Fruit fly (Drosophila melanogaster) whole organism, embryonic: ENCODE results near the gene tub.

Experiments used
- Adf1 ChIP-seq: fragments of 200-800 bp; sonication (Bioruptor generic); IDR thresholded peaks from 2 replicates; pipeline ENCODE4 v1.3.6; 2022; ENCODE audit warnings: missing biosample characterization, missing genetic modification characterization
- Asciz ChIP-seq: fragments of 200-800 bp; sonication (Bioruptor generic); optimal IDR thresholded peaks from 2 replicates; lab custom pipeline; 2017; ENCODE audit warnings: missing biosample characterization, mild to moderate bottlenecking, missing genetic modification characterization, missing genetic modification reagents
- Atf6 ChIP-seq: fragments of 200-800 bp; sonication (Bioruptor generic); IDR thresholded peaks from 2 replicates; pipeline ENCODE4 v1.3.6; 2022; ENCODE audit warnings: missing biosample characterization, missing genetic modification characterization
- B-H2 ChIP-seq: fragments of 200-800 bp; sonication (Bioruptor generic); optimal IDR thresholded peaks from 2 replicates; lab custom pipeline; 2018; ENCODE audit warnings: missing biosample characterization, mild to moderate bottlenecking, missing genetic modification characterization
- Bdp1 ChIP-seq: fragments of 200-800 bp; sonication (Bioruptor generic); optimal IDR thresholded peaks from 3 replicates; lab custom pipeline; 2016; ENCODE audit warnings: missing biosample characterization, missing genetic modification characterization
- CG11247 ChIP-seq: fragments of 200-800 bp; sonication (Bioruptor generic); IDR thresholded peaks from 2 replicates; pipeline ENCODE4 v1.3.6; 2022; ENCODE audit warnings: missing biosample characterization, missing genetic modification characterization
- CG11456 ChIP-seq: fragments of 200-800 bp; sonication (Bioruptor generic); IDR thresholded peaks from 3 replicates; pipeline ENCODE4 v1.3.6; 2022; ENCODE audit warnings: missing biosample characterization, missing genetic modification characterization
- CG11560 ChIP-seq: fragments of 200-800 bp; sonication (Bioruptor generic); IDR thresholded peaks from 3 replicates; pipeline ENCODE4 v1.3.6; 2022; ENCODE audit warnings: missing biosample characterization, missing genetic modification characterization
- CG13894 ChIP-seq: fragments of 200-800 bp; sonication (Bioruptor generic); optimal IDR thresholded peaks from 3 replicates; lab custom pipeline; 2018; ENCODE audit warnings: missing biosample characterization, mild to moderate bottlenecking, missing genetic modification characterization, moderate library complexity
- CG14014 ChIP-seq: fragments of 200-800 bp; sonication (Bioruptor generic); IDR thresholded peaks from 2 replicates; pipeline ENCODE4 v1.3.6; 2022; ENCODE audit warnings: missing biosample characterization, missing genetic modification characterization
- CG14860 ChIP-seq: fragments of 200-800 bp; sonication (Bioruptor generic); IDR thresholded peaks from 3 replicates; pipeline ENCODE4 v1.3.6; 2022; ENCODE audit warnings: missing biosample characterization, missing genetic modification characterization; ENCODE audit not compliant: partially characterized antibody
- CG15696 ChIP-seq: fragments of 200-800 bp; sonication (Bioruptor generic); optimal IDR thresholded peaks from 2 replicates; lab custom pipeline; 2019; ENCODE audit warnings: missing biosample characterization, mild to moderate bottlenecking, missing genetic modification characterization, moderate library complexity
- CG1602 ChIP-seq: fragments of 200-800 bp; sonication (Bioruptor generic); optimal IDR thresholded peaks from 3 replicates; lab custom pipeline; 2016; ENCODE audit warnings: missing biosample characterization, missing genetic modification characterization
- CG17186 ChIP-seq: fragments of 200-800 bp; sonication (Bioruptor generic); optimal IDR thresholded peaks from 3 replicates; lab custom pipeline; 2017; ENCODE audit warnings: missing biosample characterization, missing genetic modification reagents, missing genetic modification characterization
- CG17361 ChIP-seq: fragments of 200-800 bp; sonication (Bioruptor generic); IDR thresholded peaks from 3 replicates; pipeline ENCODE4 v1.3.6; 2022; ENCODE audit warnings: missing biosample characterization, missing genetic modification characterization
- CG17568 ChIP-seq: fragments of 200-800 bp; sonication (Bioruptor generic); optimal IDR thresholded peaks from 2 replicates; lab custom pipeline; 2018; ENCODE audit warnings: missing biosample characterization, mild to moderate bottlenecking, missing genetic modification characterization, moderate library complexity
- CG1832 ChIP-seq: fragments of 200-800 bp; sonication (Bioruptor generic); optimal IDR thresholded peaks from 2 replicates; lab custom pipeline; 2017; ENCODE audit warnings: missing biosample characterization, mild to moderate bottlenecking, missing genetic modification characterization, inconsistent platforms
- CG30403 ChIP-seq: fragments of 200-800 bp; sonication (Bioruptor generic); optimal IDR thresholded peaks from 3 replicates; lab custom pipeline; 2016; ENCODE audit warnings: missing biosample characterization, missing genetic modification characterization
- CG31441 ChIP-seq: fragments of 200-800 bp; sonication (Bioruptor generic); IDR thresholded peaks from 2 replicates; pipeline ENCODE4 v1.3.6; 2022; ENCODE audit warnings: missing biosample characterization, missing genetic modification characterization
- CG33213 ChIP-seq: fragments of 200-800 bp; sonication (Bioruptor generic); optimal IDR thresholded peaks from 3 replicates; lab custom pipeline; 2016; ENCODE audit warnings: missing biosample characterization, missing genetic modification characterization
- CG34224 ChIP-seq: fragments of 200-800 bp; sonication (Bioruptor generic); IDR thresholded peaks from 3 replicates; pipeline ENCODE4 v1.3.6; 2022; ENCODE audit warnings: missing biosample characterization, missing genetic modification characterization; ENCODE audit not compliant: partially characterized antibody
- CG4328 ChIP-seq: fragments of 200-800 bp; sonication (Bioruptor generic); optimal IDR thresholded peaks from 3 replicates; lab custom pipeline; 2017; ENCODE audit warnings: missing biosample characterization, missing genetic modification reagents, missing genetic modification characterization
- CG4730 ChIP-seq: fragments of 200-800 bp; sonication (Bioruptor generic); IDR thresholded peaks from 2 replicates; pipeline ENCODE4 v1.3.6; 2022; ENCODE audit warnings: missing biosample characterization, missing genetic modification characterization
- CG7372 ChIP-seq: fragments of 200-800 bp; sonication (Bioruptor generic); IDR thresholded peaks from 2 replicates; pipeline ENCODE4 v1.3.6; 2022; ENCODE audit warnings: missing biosample characterization, missing genetic modification characterization
- CrebB ChIP-seq: fragments of 200-800 bp; sonication (Bioruptor generic); optimal IDR thresholded peaks from 3 replicates; lab custom pipeline; 2018; ENCODE audit warnings: missing biosample characterization, mild to moderate bottlenecking, missing genetic modification characterization
- Fer1 ChIP-seq: fragments of 200-800 bp; sonication (Bioruptor generic); optimal IDR thresholded peaks from 2 replicates; lab custom pipeline; 2017; ENCODE audit warnings: missing biosample characterization, mild to moderate bottlenecking, missing genetic modification characterization
- Hmx ChIP-seq: fragments of 200-800 bp; sonication (Bioruptor generic); optimal IDR thresholded peaks from 2 replicates; lab custom pipeline; 2016; ENCODE audit warnings: missing biosample characterization, missing genetic modification characterization
- Hr39 ChIP-seq: fragments of >200 bp; optimal IDR thresholded peaks from 2 replicates; lab custom pipeline; 2017
- MESR4 ChIP-seq: fragments of 200-800 bp; sonication (Bioruptor generic); optimal IDR thresholded peaks from 2 replicates; lab custom pipeline; 2018; ENCODE audit warnings: missing biosample characterization, mild to moderate bottlenecking, missing genetic modification characterization, moderate library complexity
- MTF-1 ChIP-seq: fragments of 200-800 bp; sonication (Bioruptor generic); optimal IDR thresholded peaks from 2 replicates; lab custom pipeline; 2018; ENCODE audit warnings: missing biosample characterization, mild to moderate bottlenecking, missing genetic modification characterization, borderline replicate concordance
- Rfx ChIP-seq: fragments of 200-800 bp; sonication (Bioruptor generic); IDR thresholded peaks from 2 replicates; pipeline ENCODE4 v1.3.6; 2022; ENCODE audit warnings: missing biosample characterization, missing genetic modification characterization
- Sry-β ChIP-seq: fragments of 200-800 bp; sonication (Bioruptor generic); optimal IDR thresholded peaks from 2 replicates; lab custom pipeline; 2018; ENCODE audit warnings: missing biosample characterization, mild to moderate bottlenecking, missing genetic modification characterization, moderate library complexity
- Stat92E ChIP-seq, 3 experiments: fragments of >200 bp in 2 of 3; fragments of 200-800 bp in 1 of 3; sonication (Bioruptor generic) in 1 of 3; optimal IDR thresholded peaks; 2 replicates each; lab custom pipeline; 2017 to 2019; ENCODE audit warnings: missing biosample characterization in 3 of 3, missing genetic modification characterization in 3 of 3, mild to moderate bottlenecking in 1 of 3, moderate library complexity in 1 of 3
- TFAM ChIP-seq: fragments of 200-800 bp; sonication (Bioruptor generic); optimal IDR thresholded peaks from 2 replicates; lab custom pipeline; 2017; ENCODE audit warnings: missing biosample characterization, missing genetic modification characterization, inconsistent platforms
- ato ChIP-seq: fragments of 200-800 bp; sonication (Bioruptor generic); IDR thresholded peaks from 2 replicates; pipeline ENCODE4 v1.3.6; 2022; ENCODE audit warnings: missing biosample characterization, missing genetic modification characterization; ENCODE audit not compliant: partially characterized antibody
- crc ChIP-seq: fragments of 200-800 bp; sonication (Bioruptor generic); optimal IDR thresholded peaks from 2 replicates; lab custom pipeline; 2016; ENCODE audit warnings: missing biosample characterization, missing genetic modification characterization
- crol ChIP-seq: fragments of 200-800 bp; sonication (Bioruptor generic); IDR thresholded peaks from 2 replicates; pipeline ENCODE4 v1.3.6; 2022; ENCODE audit warnings: missing biosample characterization, missing genetic modification characterization
- dm ChIP-seq: fragments of 200-800 bp; sonication (Bioruptor generic); optimal IDR thresholded peaks from 3 replicates; lab custom pipeline; 2016; ENCODE audit warnings: missing biosample characterization, missing genetic modification characterization
- dmrt11E ChIP-seq: fragments of 200-800 bp; sonication (Bioruptor generic); optimal IDR thresholded peaks from 3 replicates; lab custom pipeline; 2018; ENCODE audit warnings: missing biosample characterization, mild to moderate bottlenecking, missing genetic modification characterization, moderate library complexity
- gce ChIP-seq: fragments of 200-800 bp; sonication (Bioruptor generic); IDR thresholded peaks from 3 replicates; pipeline ENCODE4 v1.3.6; 2022; ENCODE audit warnings: missing biosample characterization, missing genetic modification characterization
- hth ChIP-seq: fragments of >200 bp; optimal IDR thresholded peaks from 2 replicates; lab custom pipeline; 2017; ENCODE audit warnings: inconsistent platforms
- maf-S ChIP-seq: fragments of 200-800 bp; sonication (Bioruptor generic); optimal IDR thresholded peaks from 2 replicates; lab custom pipeline; 2016; ENCODE audit warnings: missing biosample characterization, missing genetic modification characterization
- mam ChIP-seq: fragments of 200-800 bp; sonication (Bioruptor generic); optimal IDR thresholded peaks from 3 replicates; lab custom pipeline; 2016; ENCODE audit warnings: missing biosample characterization, missing genetic modification characterization
- oc ChIP-seq: fragments of 200-800 bp; sonication (Bioruptor generic); optimal IDR thresholded peaks from 2 replicates; lab custom pipeline; 2018; ENCODE audit warnings: missing biosample characterization, mild to moderate bottlenecking, missing genetic modification characterization, moderate library complexity
- tap ChIP-seq: fragments of 200-800 bp; optimal IDR thresholded peaks from 3 replicates; lab custom pipeline; 2019; ENCODE audit warnings: missing biosample characterization, mild to moderate bottlenecking, missing genetic modification characterization, moderate library complexity
- tin ChIP-seq: fragments of 200-800 bp; sonication (Bioruptor generic); optimal IDR thresholded peaks from 3 replicates; lab custom pipeline; 2016; ENCODE audit warnings: missing biosample characterization, missing genetic modification characterization
- tx ChIP-seq: fragments of 200-800 bp; sonication (Bioruptor generic); optimal IDR thresholded peaks from 2 replicates; lab custom pipeline; 2016; ENCODE audit warnings: missing biosample characterization, missing genetic modification characterization
- unc-4 ChIP-seq: fragments of 200-800 bp; sonication (Bioruptor generic); IDR thresholded peaks from 2 replicates; pipeline ENCODE4 v1.3.6; 2022; ENCODE audit warnings: missing biosample characterization, missing genetic modification characterization; ENCODE audit not compliant: partially characterized antibody
- yki ChIP-seq: fragments of >200 bp; optimal IDR thresholded peaks from 3 replicates; lab custom pipeline; 2018

tub gene

DNA sequence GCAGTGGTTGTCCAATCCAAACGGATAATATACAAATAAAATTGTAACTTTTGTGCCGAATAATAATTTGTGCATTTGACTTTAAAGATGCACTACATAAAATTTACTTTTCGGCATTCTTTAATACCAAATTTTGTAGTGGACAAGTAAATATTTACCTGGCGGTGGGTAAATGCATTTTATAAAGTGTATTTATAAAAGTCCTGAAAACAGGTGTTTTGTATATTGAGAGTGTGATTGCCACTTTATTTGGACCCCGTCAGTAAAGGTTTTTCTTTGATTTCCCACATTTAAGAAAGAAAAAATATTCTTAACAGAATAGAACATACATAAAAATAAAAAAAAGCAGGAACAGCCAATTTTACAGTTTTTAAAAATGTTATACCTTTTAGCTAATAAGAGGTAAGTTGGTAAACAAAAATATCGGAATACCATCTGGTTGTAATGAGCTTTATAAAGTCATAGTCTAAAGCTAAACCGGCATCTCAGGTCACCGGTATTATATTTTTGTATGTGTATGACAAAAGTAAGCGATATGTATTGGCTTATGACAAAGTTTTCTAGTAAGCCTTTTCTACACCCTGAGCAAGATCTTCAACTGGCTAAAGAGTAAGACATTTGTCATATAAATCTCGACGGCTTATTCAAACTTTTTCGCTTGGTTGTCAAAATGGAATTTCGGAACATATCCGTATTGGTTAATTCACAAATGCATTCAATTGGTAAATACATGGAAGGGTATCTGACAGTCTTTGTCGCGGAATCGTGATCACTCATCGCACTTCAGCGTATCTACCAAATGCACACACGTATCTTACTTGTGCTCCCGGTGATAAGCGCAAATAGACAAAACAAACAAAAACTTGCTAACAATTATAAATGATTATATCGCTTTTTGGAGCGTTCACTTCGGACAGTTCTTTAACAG is 7.4 kb downstream of the tub start (continued):
- TF ChIP-seq CG1832 (GFP tag; lab: Kevin White, UChicago) (no peak), CG11456 (peak; percentile 91), crc (GFP tag; lab: Kevin White, UChicago) (peak; percentile 80), Bdp1 (GFP tag; lab: Kevin White, UChicago) (peak; percentile 68), Asciz (GFP tag; lab: Kevin White, UChicago) (peak; percentile 82), CG11560 (peak; percentile 58; the same call in 1 of the 3 replicates), CG13894 (peak; percentile 68), CG34224 (GFP tag; lab: Robert Waterston, UW) (no peak), CG33213 (GFP tag; lab: Kevin White, UChicago) (peak; percentile 77), CG17186 (peak; percentile 30), CG4730 (GFP tag; lab: Robert Waterston, UW) (peak; percentile 83), CG30403 (GFP tag; lab: Kevin White, UChicago) (peak; percentile 84), tin (GFP tag; lab: Kevin White, UChicago) (peak; percentile 75), CG14014 (GFP tag; lab: Robert Waterston, UW) (peak; percentile 80), CrebB (tag; lab: Kevin White, UChicago) (peak; percentile 83), oc (tag; lab: Kevin White, UChicago) (peak; percentile 84), CG17361 (peak; percentile 83), crol (GFP tag; lab: Robert Waterston, UW) (no peak), gce (GFP tag; lab: Robert Waterston, UW) (peak; percentile 67; the same call in 2 of the 3 replicates), Fer1 (GFP tag; lab: Kevin White, UChicago) (peak; percentile 90), Sry-β (GFP tag; lab: Kevin White, UChicago) (peak; percentile 70), mam (GFP tag; lab: Kevin White, UChicago) (peak; percentile 88), CG15696 (tag; lab: Kevin White, UChicago) (no peak), Rfx (GFP tag; lab: Robert Waterston, UW) (peak; percentile 90), CG4328 (peak; percentile 17), CG31441 (GFP tag; lab: Robert Waterston, UW) (peak; percentile 91), unc-4 (GFP tag; lab: Robert Waterston, UW) (no peak), CG17568 (peak; percentile 74), ato (GFP tag; lab: Robert Waterston, UW) (no peak), Adf1 (GFP tag; lab: Robert Waterston, UW) (peak; percentile 53), Hr39 (lab: Kevin White, UChicago) (no peak), dmrt11E (tag; lab: Kevin White, UChicago) (peak; percentile 42), MESR4 (GFP tag; lab: Kevin White, UChicago) (peak; percentile 19), Atf6 (GFP tag; lab: Robert Waterston, UW) (peak; percentile 95), tx (peak; percentile 84), hth (lab: Kevin White, UChicago) (no peak), Stat92E (GFP tag; optimal IDR thresholded peaks at IDR 0.05; lab: Kevin White, UChicago) (no peak), dm (peak; percentile 65), Hmx (GFP tag; lab: Kevin White, UChicago) (peak; percentile 18), CG1602 (GFP tag; lab: Kevin White, UChicago) (peak; percentile 83), MTF-1 (GFP tag; lab: Kevin White, UChicago) (peak; percentile 45), tap (tag; lab: Kevin White, UChicago) (peak; percentile 85), CG11247 (GFP tag; lab: Robert Waterston, UW) (peak; percentile 77), CG7372 (GFP tag; lab: Robert Waterston, UW) (peak; percentile 72), B-H2 (GFP tag; lab: Kevin White, UChicago) (peak; percentile 5), TFAM (GFP tag; lab: Kevin White, UChicago) (no peak), maf-S (peak; percentile 76), CG14860 (GFP tag; lab: Robert Waterston, UW) (no peak), yki (no peak)
